Worm (Caenorhabditis elegans) whole organism, L1 larva: ENCODE data around the gene ttbk-8.2.
A peak's percentile ranks its signal among the peaks of the same experiment; 100 is the strongest.

Experiments used
- C04F5.9 ChIP-seq: sonication (generic microtip); optimal IDR thresholded peaks from 2 replicates; lab custom pipeline; 2016; ENCODE audit warnings: missing genetic modification characterization, missing compliant biosample characterization
- C16A3.4 ChIP-seq: fragments of 150-350 bp; optimal IDR thresholded peaks from 2 replicates; lab custom pipeline; 2014; ENCODE audit warnings: missing biosample characterization, missing genetic modification characterization
- C34B4.2 ChIP-seq: sonication (generic microtip); optimal IDR thresholded peaks from 2 replicates; lab custom pipeline; 2017; ENCODE audit warnings: mild to moderate bottlenecking, missing genetic modification characterization, missing compliant biosample characterization
- F16B12.6 ChIP-seq: fragments of 150-350 bp; optimal IDR thresholded peaks from 2 replicates; lab custom pipeline; 2014; ENCODE audit warnings: missing biosample characterization, missing genetic modification characterization
- aha-1 ChIP-seq: fragments of 150-350 bp; optimal IDR thresholded peaks from 2 replicates; lab custom pipeline; 2014; ENCODE audit warnings: missing biosample characterization, missing genetic modification characterization
- alr-1 ChIP-seq: fragments of 200-800 bp; sonication (Bioruptor generic); optimal IDR thresholded peaks from 2 replicates; lab custom pipeline; 2018; ENCODE audit warnings: borderline replicate concordance, mild to moderate bottlenecking, missing genetic modification characterization, missing compliant biosample characterization
- aly-2 ChIP-seq: fragments of 150-350 bp; optimal IDR thresholded peaks from 2 replicates; lab custom pipeline; 2014; ENCODE audit warnings: missing biosample characterization, missing genetic modification characterization
- ama-1 ChIP-seq: fragments of 150-350 bp; optimal IDR thresholded peaks from 2 replicates; lab custom pipeline; 2014
- blmp-1 ChIP-seq: fragments of 150-350 bp; optimal IDR thresholded peaks from 2 replicates; lab custom pipeline; 2014; ENCODE audit warnings: missing biosample characterization, missing genetic modification characterization
- ceh-88 ChIP-seq: fragments of 200-800 bp; sonication (Bioruptor generic); IDR thresholded peaks from 2 replicates; pipeline ENCODE4 v1.3.6; 2022; ENCODE audit warnings: missing genetic modification characterization, missing compliant biosample characterization
- ceh-90 ChIP-seq: sonication (generic microtip); optimal IDR thresholded peaks from 2 replicates; lab custom pipeline; 2016; ENCODE audit warnings: missing genetic modification characterization, missing compliant biosample characterization
- dsc-1 ChIP-seq: sonication (generic microtip); optimal IDR thresholded peaks from 2 replicates; lab custom pipeline; 2016; ENCODE audit warnings: mild to moderate bottlenecking, missing genetic modification characterization, missing compliant biosample characterization
- efl-1 ChIP-seq, 4 experiments: fragments of 150-350 bp; optimal IDR thresholded peaks in 3 of 4; peaks in 1 of 4; 1 replicate in 1 of 4; 2 replicates in 3 of 4; lab custom pipeline; 2014; ENCODE audit warnings: missing biosample characterization in 2 of 4, missing genetic modification characterization in 2 of 4, missing genetic modification reagents in 2 of 4
- elt-3 ChIP-seq, 6 experiments: fragments of 150-350 bp in 1 of 6; sonication (generic microtip); optimal IDR thresholded peaks; 2 replicates each; lab custom pipeline; 2017 to 2018; ENCODE audit warnings: missing biosample characterization in 6 of 6, missing genetic modification characterization in 6 of 6, inconsistent platforms in 1 of 6
- ets-5 ChIP-seq: fragments of 200-800 bp; sonication (Bioruptor generic); IDR thresholded peaks from 2 replicates; pipeline ENCODE4 v1.3.6; 2022; ENCODE audit warnings: missing genetic modification characterization, missing compliant biosample characterization
- fkh-10 ChIP-seq: sonication (generic microtip); optimal IDR thresholded peaks from 2 replicates; lab custom pipeline; 2017; ENCODE audit warnings: missing biosample characterization, missing genetic modification reagents, missing genetic modification characterization
- fkh-4 ChIP-seq: sonication (generic microtip); optimal IDR thresholded peaks from 2 replicates; lab custom pipeline; 2016; ENCODE audit warnings: missing compliant biosample characterization, missing genetic modification characterization, borderline replicate concordance
- fkh-8 ChIP-seq: sonication (generic microtip); optimal IDR thresholded peaks from 2 replicates; lab custom pipeline; 2016; ENCODE audit warnings: mild to moderate bottlenecking, missing genetic modification characterization, missing compliant biosample characterization
- grh-1 ChIP-seq: fragments of 200-800 bp; sonication (Bioruptor generic); IDR thresholded peaks from 2 replicates; pipeline ENCODE4 v1.3.6; 2022; ENCODE audit warnings: missing genetic modification reagents, missing genetic modification characterization, missing compliant biosample characterization
- hlh-17 ChIP-seq: fragments of 200-800 bp; sonication (Bioruptor generic); optimal IDR thresholded peaks from 2 replicates; lab custom pipeline; 2018; ENCODE audit warnings: missing genetic modification characterization, mild to moderate bottlenecking, missing compliant biosample characterization, moderate library complexity, borderline replicate concordance
- hlh-4 ChIP-seq: sonication (generic microtip); optimal IDR thresholded peaks from 2 replicates; lab custom pipeline; 2016; ENCODE audit warnings: mild to moderate bottlenecking, missing genetic modification characterization, missing compliant biosample characterization
- irx-1 ChIP-seq: sonication (generic microtip); optimal IDR thresholded peaks from 2 replicates; lab custom pipeline; 2016; ENCODE audit warnings: missing genetic modification characterization, missing compliant biosample characterization
- lin-13 ChIP-seq: fragments of 150-350 bp; optimal IDR thresholded peaks from 2 replicates; lab custom pipeline; 2014; ENCODE audit warnings: missing biosample characterization, missing genetic modification reagents, missing genetic modification characterization
- lin-14 ChIP-seq: fragments of 200-800 bp; sonication (Bioruptor generic); optimal IDR thresholded peaks from 2 replicates; lab custom pipeline; 2018; ENCODE audit warnings: mild to moderate bottlenecking, missing genetic modification characterization, moderate library complexity, missing compliant biosample characterization
- lin-15B ChIP-seq: fragments of 150-350 bp; sonication (generic microtip); optimal IDR thresholded peaks from 3 replicates; lab custom pipeline; 2014; ENCODE audit warnings: missing biosample characterization, missing genetic modification characterization
- lin-39 ChIP-seq: fragments of 150-350 bp; optimal IDR thresholded peaks from 2 replicates; lab custom pipeline; 2014; ENCODE audit warnings: missing biosample characterization, missing genetic modification reagents, missing genetic modification characterization
- lir-3 ChIP-seq: sonication (generic microtip); optimal IDR thresholded peaks from 2 replicates; lab custom pipeline; 2016; ENCODE audit warnings: mild to moderate bottlenecking, missing genetic modification characterization, moderate library complexity, missing compliant biosample characterization; ENCODE audit not compliant: poor library complexity
- lsy-2 ChIP-seq, 2 experiments: fragments of 150-350 bp; optimal IDR thresholded peaks; 2 replicates each; lab custom pipeline; 2014; ENCODE audit warnings: missing biosample characterization in 2 of 2, missing genetic modification characterization in 2 of 2
- mdl-1 ChIP-seq, 2 experiments: fragments of 150-350 bp; optimal IDR thresholded peaks; 2 replicates each; lab custom pipeline; 2014 to 2017; ENCODE audit warnings: missing biosample characterization in 2 of 2, missing genetic modification characterization in 2 of 2, inconsistent platforms in 1 of 2
- mef-2 ChIP-seq: fragments of 150-350 bp; optimal IDR thresholded peaks from 2 replicates; lab custom pipeline; 2014; ENCODE audit warnings: missing biosample characterization, missing genetic modification characterization
- mep-1 ChIP-seq: fragments of 150-350 bp; optimal IDR thresholded peaks from 2 replicates; lab custom pipeline; 2014; ENCODE audit warnings: missing biosample characterization, missing genetic modification characterization
- nhr-11 ChIP-seq: fragments of 150-350 bp; optimal IDR thresholded peaks from 2 replicates; lab custom pipeline; 2014; ENCODE audit warnings: missing biosample characterization, missing genetic modification characterization
- nhr-12 ChIP-seq: sonication (generic microtip); optimal IDR thresholded peaks from 2 replicates; lab custom pipeline; 2017; ENCODE audit warnings: missing biosample characterization, missing genetic modification characterization
- nhr-19 ChIP-seq: fragments of 200-800 bp; sonication (Bioruptor generic); conservative IDR thresholded peaks from 2 replicates; pipeline ENCODE4 v1.3.6; 2022; ENCODE audit warnings: missing genetic modification characterization, missing compliant biosample characterization
- nhr-20 ChIP-seq: sonication (generic microtip); optimal IDR thresholded peaks from 2 replicates; lab custom pipeline; 2016; ENCODE audit warnings: mild to moderate bottlenecking, missing genetic modification characterization, missing compliant biosample characterization
- nhr-28 ChIP-seq: fragments of 150-350 bp; optimal IDR thresholded peaks from 2 replicates; lab custom pipeline; 2014; ENCODE audit warnings: missing biosample characterization, missing genetic modification characterization
- nhr-47 ChIP-seq: sonication (generic microtip); optimal IDR thresholded peaks from 2 replicates; lab custom pipeline; 2016; ENCODE audit warnings: mild to moderate bottlenecking, missing genetic modification characterization, moderate library complexity, missing compliant biosample characterization
- nhr-76 ChIP-seq: sonication (generic microtip); optimal IDR thresholded peaks from 2 replicates; lab custom pipeline; 2017; ENCODE audit warnings: missing biosample characterization, missing genetic modification characterization
- nhr-77 ChIP-seq: fragments of 150-350 bp; optimal IDR thresholded peaks from 2 replicates; lab custom pipeline; 2014; ENCODE audit warnings: missing biosample characterization, missing genetic modification characterization
- nhr-84 ChIP-seq: sonication (generic microtip); optimal IDR thresholded peaks from 2 replicates; lab custom pipeline; 2017; ENCODE audit warnings: missing biosample characterization, missing genetic modification characterization
- nhr-85 ChIP-seq: sonication (generic microtip); peaks from one replicate; lab custom pipeline; 2016; ENCODE audit warnings: missing genetic modification characterization, inconsistent platforms, missing compliant biosample characterization
- nhr-90 ChIP-seq: sonication (generic microtip); optimal IDR thresholded peaks from 2 replicates; lab custom pipeline; 2016; ENCODE audit warnings: mild to moderate bottlenecking, missing genetic modification characterization, missing compliant biosample characterization; ENCODE audit not compliant: poor library complexity
- pag-3 ChIP-seq: sonication (generic microtip); optimal IDR thresholded peaks from 2 replicates; lab custom pipeline; 2017; ENCODE audit warnings: missing genetic modification characterization, mild to moderate bottlenecking, missing compliant biosample characterization, antibody characterized with exemption, borderline replicate concordance; ENCODE audit not compliant: insufficient read depth
- pax-3 ChIP-seq: fragments of 200-800 bp; sonication (Bioruptor generic); optimal IDR thresholded peaks from 2 replicates; lab custom pipeline; 2018; ENCODE audit warnings: mild to moderate bottlenecking, missing genetic modification characterization, moderate library complexity, missing compliant biosample characterization
- pqm-1 ChIP-seq: sonication (generic microtip); optimal IDR thresholded peaks from 3 replicates; lab custom pipeline; 2017; ENCODE audit warnings: missing biosample characterization, missing genetic modification characterization
- skn-1 ChIP-seq: fragments of 150-350 bp; optimal IDR thresholded peaks from 2 replicates; lab custom pipeline; 2014; ENCODE audit warnings: missing biosample characterization, missing genetic modification characterization
- snpc-4 ChIP-seq: fragments of 150-350 bp; optimal IDR thresholded peaks from 2 replicates; lab custom pipeline; 2014; ENCODE audit warnings: missing biosample characterization, missing genetic modification characterization
- sox-4 ChIP-seq: sonication (generic microtip); optimal IDR thresholded peaks from 2 replicates; lab custom pipeline; 2016; ENCODE audit warnings: missing genetic modification characterization, missing compliant biosample characterization
- sup-37 ChIP-seq: fragments of 200-800 bp; sonication (Bioruptor generic); optimal IDR thresholded peaks from 2 replicates; lab custom pipeline; 2018; ENCODE audit warnings: mild to moderate bottlenecking, missing genetic modification characterization, missing compliant biosample characterization
- unc-86 ChIP-seq: sonication (generic microtip); optimal IDR thresholded peaks from 2 replicates; lab custom pipeline; 2016; ENCODE audit warnings: missing genetic modification characterization, missing compliant biosample characterization
- unc-98 ChIP-seq: fragments of 200-800 bp; sonication (Bioruptor generic); IDR thresholded peaks from 2 replicates; pipeline ENCODE4 v1.3.6; 2022; ENCODE audit warnings: missing genetic modification characterization, missing compliant biosample characterization
- ztf-11 ChIP-seq, 2 experiments: sonication (generic microtip); optimal IDR thresholded peaks; 2 replicates each; lab custom pipeline; 2016 to 2017; ENCODE audit warnings: missing genetic modification characterization in 2 of 2, missing biosample characterization in 1 of 2, missing compliant biosample characterization in 1 of 2
- ztf-4 ChIP-seq: fragments of 150-350 bp; optimal IDR thresholded peaks from 2 replicates; lab custom pipeline; 2014; ENCODE audit warnings: missing biosample characterization, missing genetic modification characterization

Gene ttbk-8.2

ce11 chrIV:5604465-5604864 is 27.3 kb upstream of the ttbk-8.2 start (continued):
- peak; percentile 79 for TF ChIP-seq nhr-47
- TF ChIP-seq ama-1 (lab: Kevin White, UChicago), result no peak
- TF ChIP-seq nhr-11 (tag; lab: Kevin White, UChicago), result peak; percentile 55
- TF ChIP-seq fkh-4, result no peak
- peak; percentile 56 for TF ChIP-seq nhr-90 (tag; lab: Kevin White, UChicago)
- TF ChIP-seq lin-14 (GFP tag; lab: Kevin White, UChicago), result peak; percentile 93
- no peak for TF ChIP-seq nhr-12 (tag; lab: Kevin White, UChicago)
- TF ChIP-seq C16A3.4 (tag; lab: Kevin White, UChicago), result peak; percentile 72
- TF ChIP-seq lin-15B (tag; lab: Kevin White, UChicago), result no peak
- TF ChIP-seq nhr-19 (GFP tag; lab: Robert Waterston, UW), result peak; percentile 52
- TF ChIP-seq mef-2 (tag; lab: Kevin White, UChicago), result peak; percentile 60
- TF ChIP-seq grh-1 (GFP tag; lab: Robert Waterston, UW), result no peak
- TF ChIP-seq mdl-1 (tag; optimal IDR thresholded peaks at IDR 0.05; lab: Kevin White, UChicago), result peak in 1 of 2 experiments; percentile 73
- peak; percentile 26 for TF ChIP-seq fkh-10 (GFP tag; lab: Kevin White, UChicago)
- no peak for TF ChIP-seq hlh-4 (tag; lab: Kevin White, UChicago)
- TF ChIP-seq sup-37 (GFP tag; lab: Kevin White, UChicago), result peak; percentile 32
- TF ChIP-seq ceh-90 (tag; lab: Kevin White, UChicago), result no peak
- TF ChIP-seq nhr-76, result no peak
- TF ChIP-seq nhr-28, result no peak
- TF ChIP-seq efl-1 (optimal IDR thresholded peaks at IDR 0.05; lab: Kevin White, UChicago), result peak; percentile 30 to 45
- peak in 1 of 2 experiments; percentile 20 for TF ChIP-seq efl-1 (GFP tag; optimal IDR thresholded peaks at IDR 0.05 in 1 of 2; lab: Kevin White, UChicago)
- TF ChIP-seq C34B4.2 (tag; lab: Kevin White, UChicago), result no peak
- TF ChIP-seq alr-1 (tag; lab: Kevin White, UChicago), result no peak
- peak; percentile 2 for TF ChIP-seq dsc-1
- peak; percentile 86 for TF ChIP-seq pax-3 (tag; lab: Kevin White, UChicago)
- TF ChIP-seq elt-3 (tag; optimal IDR thresholded peaks at IDR 0.05; lab: Kevin White, UChicago), result no peak
- TF ChIP-seq unc-98 (GFP tag; lab: Robert Waterston, UW), result no peak
- TF ChIP-seq snpc-4 (tag; lab: Kevin White, UChicago), result peak; percentile 51
- no peak for TF ChIP-seq aly-2 (tag; lab: Kevin White, UChicago)
- TF ChIP-seq ztf-11 (tag; optimal IDR thresholded peaks at IDR 0.05; lab: Kevin White, UChicago), result no peak
- TF ChIP-seq ets-5 (GFP tag; lab: Robert Waterston, UW), result no peak
- TF ChIP-seq irx-1 (tag; lab: Kevin White, UChicago), result peak; percentile 89
- TF ChIP-seq lir-3 (tag; lab: Kevin White, UChicago), result peak; percentile 29
- TF ChIP-seq F16B12.6, result no peak
- no peak for TF ChIP-seq nhr-85 (tag; lab: Kevin White, UChicago)
- no peak for TF ChIP-seq lin-13 (GFP tag; lab: Kevin White, UChicago)
- TF ChIP-seq ceh-88 (GFP tag; lab: Robert Waterston, UW), result 0 out of 2 replicates have a peak, but pooled peaks have one; percentile 27
- peak; percentile 68 to 78 for TF ChIP-seq lsy-2 (tag; optimal IDR thresholded peaks at IDR 0.05; lab: Kevin White, UChicago)
- TF ChIP-seq skn-1, result peak; percentile 56
- peak; percentile 39 for TF ChIP-seq sox-4 (tag; lab: Kevin White, UChicago)
- TF ChIP-seq nhr-84 (tag; lab: Kevin White, UChicago), result no peak
- peak; percentile 18 for TF ChIP-seq aha-1 (tag; lab: Kevin White, UChicago)
- TF ChIP-seq C04F5.9, result no peak
- TF ChIP-seq ztf-4, result peak; percentile 87
- TF ChIP-seq blmp-1 (tag; lab: Kevin White, UChicago), result no peak
- TF ChIP-seq mep-1 (tag; lab: Kevin White, UChicago), result peak; percentile 61
- no peak for TF ChIP-seq lin-39 (tag; lab: Kevin White, UChicago)
- TF ChIP-seq pag-3 (tag; lab: Kevin White, UChicago), result no peak
- no peak for TF ChIP-seq pqm-1 (tag; lab: Kevin White, UChicago)
- peak; percentile 87 for TF ChIP-seq fkh-8 (tag; lab: Kevin White, UChicago)
- TF ChIP-seq unc-86 (tag; lab: Kevin White, UChicago), result no peak
- no peak for TF ChIP-seq hlh-17 (GFP tag; lab: Kevin White, UChicago)
- peak; percentile 77 for TF ChIP-seq nhr-20 (tag; lab: Kevin White, UChicago)
- peak; percentile 38 for TF ChIP-seq nhr-77 (tag; lab: Kevin White, UChicago)
